Worm (Caenorhabditis elegans) whole organism, mixed stage, embryonic: ENCODE data around the gene grl-25.

Experiments
- elt-3 ChIP-seq: fragments of 150-350 bp; optimal IDR thresholded peaks from 2 replicates; lab custom pipeline; 2014; ENCODE audit warnings: missing biosample characterization, missing genetic modification characterization
- lin-13 ChIP-seq: fragments of 150-350 bp; optimal IDR thresholded peaks from 2 replicates; lab custom pipeline; 2014; ENCODE audit warnings: missing biosample characterization, missing genetic modification characterization
- mep-1 ChIP-seq: fragments of 150-350 bp; optimal IDR thresholded peaks from 2 replicates; lab custom pipeline; 2017; ENCODE audit warnings: missing biosample characterization, missing genetic modification reagents, missing genetic modification characterization, inconsistent platforms
- nhr-28 ChIP-seq: fragments of 150-350 bp; optimal IDR thresholded peaks from 2 replicates; lab custom pipeline; 2014; ENCODE audit warnings: missing biosample characterization, missing genetic modification characterization
- sptf-1 ChIP-seq: sonication (generic microtip); optimal IDR thresholded peaks from 2 replicates; lab custom pipeline; 2017; ENCODE audit warnings: mild to moderate bottlenecking, missing genetic modification characterization, moderate library complexity, missing compliant biosample characterization
- unc-62 ChIP-seq: fragments of 150-350 bp; optimal IDR thresholded peaks from 2 replicates; lab custom pipeline; 2014; ENCODE audit warnings: missing biosample characterization, missing genetic modification reagents, missing genetic modification characterization

- TF ChIP-seq sptf-1 (tag; lab: Kevin White, UChicago): no peak
- TF ChIP-seq mep-1 (tag; lab: Kevin White, UChicago): no peak
- no peak for TF ChIP-seq lin-13
- no peak for TF ChIP-seq nhr-28 (tag; lab: Kevin White, UChicago)
- no peak for TF ChIP-seq unc-62 (GFP tag; lab: Kevin White, UChicago)
- TF ChIP-seq elt-3 (tag; lab: Kevin White, UChicago): no peak
These were observed 27.7 kb upstream of the grl-25 start for ce11 chrIII:8934378-8934777.
